Fruit fly (Drosophila melanogaster) whole organism, embryonic: ENCODE data around the gene CG32281.

Experiments used
- Atf3 ChIP-seq: fragments of 200-800 bp; sonication (Bioruptor generic); optimal IDR thresholded peaks from 3 replicates; lab custom pipeline; 2016; ENCODE audit warnings: missing biosample characterization, missing genetic modification characterization
- CG12236 ChIP-seq: fragments of 200-800 bp; sonication (Bioruptor generic); optimal IDR thresholded peaks from 2 replicates; lab custom pipeline; 2016; ENCODE audit warnings: missing biosample characterization, missing genetic modification characterization
- CG12659 ChIP-seq: fragments of 200-800 bp; sonication (Bioruptor generic); optimal IDR thresholded peaks from 3 replicates; lab custom pipeline; 2017; ENCODE audit warnings: mild to moderate bottlenecking, missing biosample characterization, missing genetic modification reagents, missing genetic modification characterization
- CG13123 ChIP-seq: fragments of 200-800 bp; sonication (Bioruptor generic); optimal IDR thresholded peaks from 2 replicates; lab custom pipeline; 2016; ENCODE audit warnings: missing biosample characterization, missing genetic modification characterization
- CG13287 ChIP-seq: fragments of 200-800 bp; sonication (Bioruptor generic); IDR thresholded peaks from 2 replicates; pipeline ENCODE4 v1.3.6; 2022; ENCODE audit warnings: missing biosample characterization, missing genetic modification characterization; ENCODE audit not compliant: partially characterized antibody
- CG17328 ChIP-seq: fragments of 200-800 bp; sonication (Bioruptor generic); IDR thresholded peaks from 2 replicates; pipeline ENCODE4 v1.3.6; 2022; ENCODE audit warnings: missing biosample characterization, missing genetic modification characterization
- CG17829 ChIP-seq: fragments of 200-800 bp; optimal IDR thresholded peaks from 2 replicates; lab custom pipeline; 2019; ENCODE audit warnings: missing biosample characterization, mild to moderate bottlenecking, missing genetic modification characterization, moderate library complexity
- CG18619 ChIP-seq: fragments of 200-800 bp; sonication (Bioruptor generic); optimal IDR thresholded peaks from 3 replicates; lab custom pipeline; 2017; ENCODE audit warnings: missing biosample characterization, mild to moderate bottlenecking, missing genetic modification characterization
- CG30020 ChIP-seq: fragments of 200-800 bp; optimal IDR thresholded peaks from 2 replicates; lab custom pipeline; 2019; ENCODE audit warnings: missing biosample characterization, mild to moderate bottlenecking, missing genetic modification characterization, moderate library complexity
- CG32767 ChIP-seq: fragments of 200-800 bp; sonication (Bioruptor generic); IDR thresholded peaks from 2 replicates; pipeline ENCODE4 v1.3.6; 2022; ENCODE audit warnings: missing biosample characterization, missing genetic modification characterization
- CG33557 ChIP-seq: fragments of 200-800 bp; sonication (Bioruptor generic); optimal IDR thresholded peaks from 2 replicates; lab custom pipeline; 2019; ENCODE audit warnings: missing biosample characterization, mild to moderate bottlenecking, missing genetic modification characterization, moderate library complexity
- CG34376 ChIP-seq: fragments of 200-800 bp; sonication (Bioruptor generic); optimal IDR thresholded peaks from 2 replicates; lab custom pipeline; 2018; ENCODE audit warnings: missing biosample characterization, mild to moderate bottlenecking, missing genetic modification characterization
- CG3838 ChIP-seq: fragments of 200-800 bp; sonication (Bioruptor generic); optimal IDR thresholded peaks from 3 replicates; lab custom pipeline; 2016; ENCODE audit warnings: missing biosample characterization, missing genetic modification characterization
- CG6765 ChIP-seq: fragments of 200-800 bp; sonication (Bioruptor generic); optimal IDR thresholded peaks from 3 replicates; lab custom pipeline; 2017; ENCODE audit warnings: missing biosample characterization, mild to moderate bottlenecking, missing genetic modification characterization
- Dfd ChIP-seq, 2 experiments: fragments of >200 bp; optimal IDR thresholded peaks; 2 replicates each; lab custom pipeline; 2017; ENCODE audit warnings: missing biosample characterization in 2 of 2, missing genetic modification characterization in 2 of 2
- E2f1 ChIP-seq: fragments of 200-800 bp; sonication (Bioruptor generic); IDR thresholded peaks from 2 replicates; pipeline ENCODE4 v1.3.6; 2022; ENCODE audit warnings: missing biosample characterization, missing genetic modification characterization
- HHEX ChIP-seq: fragments of 200-800 bp; sonication (Bioruptor generic); optimal IDR thresholded peaks from 3 replicates; lab custom pipeline; 2017; ENCODE audit warnings: missing biosample characterization, mild to moderate bottlenecking, missing genetic modification characterization, missing genetic modification reagents
- Hey ChIP-seq: fragments of 200-800 bp; sonication (Bioruptor generic); optimal IDR thresholded peaks from 3 replicates; lab custom pipeline; 2018; ENCODE audit warnings: missing biosample characterization, mild to moderate bottlenecking, missing genetic modification characterization
- Hr39 ChIP-seq: fragments of >200 bp; optimal IDR thresholded peaks from 2 replicates; lab custom pipeline; 2017
- Jarid2 ChIP-seq: fragments of 200-800 bp; sonication (Bioruptor generic); optimal IDR thresholded peaks from 3 replicates; lab custom pipeline; 2017; ENCODE audit warnings: mild to moderate bottlenecking, missing biosample characterization, missing genetic modification reagents, missing genetic modification characterization
- Kr ChIP-seq: fragments of 200-800 bp; sonication (Bioruptor generic); optimal IDR thresholded peaks from 2 replicates; lab custom pipeline; 2017; ENCODE audit warnings: missing biosample characterization, mild to moderate bottlenecking, missing genetic modification characterization
- MBD-R2 ChIP-seq: fragments of 200-800 bp; sonication (Bioruptor generic); IDR thresholded peaks from 2 replicates; pipeline ENCODE4 v1.3.6; 2022; ENCODE audit warnings: missing biosample characterization, missing genetic modification characterization
- MESR4 ChIP-seq: fragments of 200-800 bp; sonication (Bioruptor generic); optimal IDR thresholded peaks from 2 replicates; lab custom pipeline; 2018; ENCODE audit warnings: missing biosample characterization, mild to moderate bottlenecking, missing genetic modification characterization, moderate library complexity
- Sin3A ChIP-seq: fragments of >200 bp; optimal IDR thresholded peaks from 2 replicates; lab custom pipeline; 2018
- Sry-δ ChIP-seq: fragments of 200-800 bp; sonication (Bioruptor generic); optimal IDR thresholded peaks from 2 replicates; lab custom pipeline; 2016; ENCODE audit warnings: missing biosample characterization, missing genetic modification characterization
- Xrp1 ChIP-seq: fragments of 200-800 bp; sonication (Bioruptor generic); IDR thresholded peaks from 2 replicates; pipeline ENCODE4 v1.3.6; 2022; ENCODE audit warnings: missing biosample characterization, missing genetic modification characterization
- amos ChIP-seq: fragments of 200-800 bp; sonication (Bioruptor generic); IDR thresholded peaks from 2 replicates; pipeline ENCODE4 v1.3.6; 2022; ENCODE audit warnings: missing biosample characterization, missing genetic modification characterization; ENCODE audit not compliant: partially characterized antibody
- btn ChIP-seq: fragments of 200-800 bp; sonication (Bioruptor generic); optimal IDR thresholded peaks from 2 replicates; lab custom pipeline; 2016; ENCODE audit warnings: missing biosample characterization, missing genetic modification characterization
- cas ChIP-seq: fragments of 200-800 bp; sonication (Bioruptor generic); IDR thresholded peaks from 2 replicates; pipeline ENCODE4 v1.3.6; 2022; ENCODE audit warnings: missing biosample characterization, missing genetic modification characterization
- crc ChIP-seq: fragments of 200-800 bp; sonication (Bioruptor generic); optimal IDR thresholded peaks from 2 replicates; lab custom pipeline; 2016; ENCODE audit warnings: missing biosample characterization, missing genetic modification characterization
- dimm ChIP-seq: fragments of 200-800 bp; sonication (Bioruptor generic); IDR thresholded peaks from 2 replicates; pipeline ENCODE4 v1.3.6; 2022; ENCODE audit warnings: missing biosample characterization, missing genetic modification characterization
- en ChIP-seq: fragments of 200-800 bp; sonication (Bioruptor generic); optimal IDR thresholded peaks from 2 replicates; lab custom pipeline; 2016; ENCODE audit warnings: missing biosample characterization, missing genetic modification characterization
- gcm2 ChIP-seq: fragments of 200-800 bp; sonication (Bioruptor generic); optimal IDR thresholded peaks from 2 replicates; lab custom pipeline; 2016; ENCODE audit warnings: missing biosample characterization, missing genetic modification characterization
- gfzf ChIP-seq: fragments of 200-800 bp; sonication (Bioruptor generic); optimal IDR thresholded peaks from 2 replicates; lab custom pipeline; 2016; ENCODE audit warnings: missing biosample characterization, mild to moderate bottlenecking, missing genetic modification characterization, moderate library complexity
- jigr1 ChIP-seq: fragments of 200-800 bp; sonication (Bioruptor generic); IDR thresholded peaks from 3 replicates; pipeline ENCODE4 v1.3.6; 2022; ENCODE audit warnings: missing biosample characterization, missing genetic modification characterization
- lbe ChIP-seq: fragments of 200-800 bp; sonication (Bioruptor generic); optimal IDR thresholded peaks from 2 replicates; lab custom pipeline; 2016; ENCODE audit warnings: missing biosample characterization, mild to moderate bottlenecking, missing genetic modification characterization
- lilli ChIP-seq: fragments of 200-800 bp; sonication (Bioruptor generic); optimal IDR thresholded peaks from 3 replicates; lab custom pipeline; 2016; ENCODE audit warnings: missing biosample characterization, missing genetic modification characterization
- mld ChIP-seq: fragments of 200-800 bp; sonication (Bioruptor generic); IDR thresholded peaks from 3 replicates; pipeline ENCODE4 v1.3.6; 2022; ENCODE audit warnings: missing biosample characterization, missing genetic modification characterization; ENCODE audit not compliant: partially characterized antibody
- nau ChIP-seq: fragments of 200-800 bp; sonication (Bioruptor generic); optimal IDR thresholded peaks from 3 replicates; lab custom pipeline; 2017; ENCODE audit warnings: missing biosample characterization, mild to moderate bottlenecking, missing genetic modification characterization, missing genetic modification reagents
- p53 ChIP-seq: fragments of 200-800 bp; sonication (Bioruptor generic); optimal IDR thresholded peaks from 2 replicates; lab custom pipeline; 2016; ENCODE audit warnings: missing biosample characterization, missing genetic modification characterization
- prd ChIP-seq, 3 experiments: fragments of >200 bp in 2 of 3; fragments of 200-800 bp in 1 of 3; sonication (Bioruptor generic) in 1 of 3; optimal IDR thresholded peaks in 2 of 3; IDR thresholded peaks in 1 of 3; 2 replicates in 2 of 3; 3 replicates in 1 of 3; pipeline versions ENCODE4 v1.3.6 to Lab custom; 2017 to 2022; ENCODE audit warnings: missing biosample characterization in 1 of 3, missing genetic modification characterization in 1 of 3
- run ChIP-seq: fragments of 200-800 bp; sonication (Bioruptor generic); optimal IDR thresholded peaks from 3 replicates; lab custom pipeline; 2018; ENCODE audit warnings: missing biosample characterization, mild to moderate bottlenecking, missing genetic modification characterization
- sc ChIP-seq, 3 experiments: fragments of >200 bp in 2 of 3; fragments of 200-800 bp in 1 of 3; sonication (Bioruptor generic) in 1 of 3; optimal IDR thresholded peaks; 2 replicates in 2 of 3; 3 replicates in 1 of 3; lab custom pipeline; 2017; ENCODE audit warnings: mild to moderate bottlenecking in 1 of 3, missing biosample characterization in 1 of 3, missing genetic modification characterization in 1 of 3, missing genetic modification reagents in 1 of 3
- shn ChIP-seq: fragments of 200-800 bp; sonication (Bioruptor generic); optimal IDR thresholded peaks from 3 replicates; lab custom pipeline; 2016; ENCODE audit warnings: missing biosample characterization, missing genetic modification characterization
- sisA ChIP-seq: fragments of 200-800 bp; sonication (Bioruptor generic); IDR thresholded peaks from 2 replicates; pipeline ENCODE4 v1.3.6; 2022; ENCODE audit warnings: missing biosample characterization, missing genetic modification characterization
- so ChIP-seq: fragments of 200-800 bp; sonication (Bioruptor generic); IDR thresholded peaks from 3 replicates; pipeline ENCODE4 v1.3.6; 2022; ENCODE audit warnings: missing biosample characterization, missing genetic modification characterization
- vfl ChIP-seq: fragments of 200-800 bp; sonication (Bioruptor generic); optimal IDR thresholded peaks from 2 replicates; lab custom pipeline; 2016; ENCODE audit warnings: missing biosample characterization, missing genetic modification characterization
- z ChIP-seq: fragments of 200-800 bp; sonication (Bioruptor generic); IDR thresholded peaks from 3 replicates; pipeline ENCODE4 v1.3.6; 2022; ENCODE audit warnings: missing biosample characterization, missing genetic modification characterization

CG32281 gene

DNA sequence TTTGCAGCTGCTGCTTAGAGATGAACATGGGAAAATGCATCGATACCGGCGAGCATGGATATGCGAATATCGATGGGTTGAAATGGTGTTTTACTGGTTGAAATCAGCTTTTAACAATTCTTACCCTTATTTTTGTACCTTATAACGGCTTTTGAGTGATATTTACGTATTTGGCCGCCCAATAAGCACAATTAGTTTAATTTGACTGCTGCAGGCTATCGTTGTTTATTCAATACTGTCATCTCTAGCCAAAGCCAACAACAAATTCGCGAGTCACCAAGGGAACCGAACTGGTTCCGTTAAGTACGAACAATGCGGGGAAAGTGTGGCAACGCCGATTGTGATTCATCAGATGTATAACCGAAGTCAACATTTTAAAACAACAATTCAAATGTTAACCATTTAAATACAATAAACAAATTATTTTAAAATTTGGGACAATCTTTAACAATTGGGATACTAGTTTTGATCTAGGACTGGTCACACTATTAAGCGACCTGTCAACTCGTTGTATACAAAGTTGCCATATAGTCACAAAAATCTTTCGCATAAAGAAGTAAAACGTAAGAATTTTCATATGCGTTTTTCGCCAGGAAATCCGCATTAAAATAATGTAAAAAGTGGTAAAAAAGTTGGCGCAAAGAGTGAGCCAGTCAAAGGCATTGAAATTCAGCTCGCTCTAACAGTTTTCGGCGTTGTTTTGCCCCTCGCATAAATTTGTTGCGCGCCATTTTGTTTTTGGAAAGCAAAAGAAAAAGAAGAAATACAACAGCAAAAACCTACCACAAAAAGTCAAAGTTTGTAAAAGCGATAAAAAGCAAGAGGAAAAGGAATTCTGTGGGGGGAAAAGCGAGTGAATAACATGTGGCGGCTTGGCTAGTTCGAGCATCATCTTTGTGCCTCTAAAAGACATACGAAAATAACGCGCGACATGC, 20.8 kb upstream of the CG32281 start, which contains the start of the genes Usp5 and BtbVII (continued):
- TF ChIP-seq jigr1 (GFP tag; lab: Robert Waterston, UW) (no peak), mld (peak; percentile 90), lilli (GFP tag; lab: Kevin White, UChicago) (peak; percentile 84), lbe (peak; percentile 4), shn (GFP tag; lab: Kevin White, UChicago) (peak; percentile 74), Xrp1 (GFP tag; lab: Robert Waterston, UW) (peak; percentile 71), CG3838 (GFP tag; lab: Kevin White, UChicago) (no peak), amos (GFP tag; lab: Robert Waterston, UW) (peak; percentile 90), cas (no peak), Sry-δ (GFP tag; lab: Kevin White, UChicago) (peak; percentile 96), CG18619 (GFP tag; lab: Kevin White, UChicago) (peak; percentile 4), CG33557 (peak; percentile 50), CG13123 (GFP tag; lab: Kevin White, UChicago) (peak; percentile 59), E2f1 (GFP tag; lab: Robert Waterston, UW) (peak; percentile 49; the same call in 1 of the 2 replicates), prd (optimal IDR thresholded peaks at IDR 0.05; lab: Kevin White, UChicago) (no peak), prd (GFP tag; IDR thresholded peaks at IDR 0.05; lab: Robert Waterston, UW) (peak; percentile 62; the same call in 2 of the 3 replicates), dimm (GFP tag; lab: Robert Waterston, UW) (no peak), CG12659 (GFP tag; lab: Kevin White, UChicago) (peak; percentile 65), crc (peak; percentile 22), Hey (no peak), nau (GFP tag; lab: Kevin White, UChicago) (no peak), CG34376 (GFP tag; lab: Kevin White, UChicago) (peak; percentile 81), CG17829 (tag; lab: Kevin White, UChicago) (peak; percentile 62), CG32767 (GFP tag; lab: Robert Waterston, UW) (peak; percentile 50; the same call in 1 of the 2 replicates), MESR4 (GFP tag; lab: Kevin White, UChicago) (peak; percentile 56), en (GFP tag; lab: Kevin White, UChicago) (no peak), Sin3A (lab: Kevin White, UChicago) (peak; percentile 90), MBD-R2 (peak; percentile 83), vfl (GFP tag; lab: Kevin White, UChicago) (peak; percentile 51), sisA (GFP tag; lab: Robert Waterston, UW) (peak; percentile 59), Kr (no peak), CG17328 (peak; percentile 30; the same call in 1 of the 2 replicates), run (no peak), gfzf (peak; percentile 78), CG13287 (GFP tag; lab: Robert Waterston, UW) (peak; percentile 99), sc (optimal IDR thresholded peaks at IDR 0.05; lab: Kevin White, UChicago) (no peak), sc (GFP tag; optimal IDR thresholded peaks at IDR 0.05; lab: Kevin White, UChicago) (no peak), CG6765 (peak; percentile 27), CG30020 (peak; percentile 50), so (GFP tag; lab: Robert Waterston, UW) (0 out of 3 replicates have a peak, but pooled peaks have one; percentile 7), gcm2 (GFP tag; lab: Kevin White, UChicago) (no peak), Atf3 (peak; percentile 41), z (GFP tag; lab: Robert Waterston, UW) (no peak), Hr39 (lab: Kevin White, UChicago) (no peak), Dfd (GFP tag; optimal IDR thresholded peaks at IDR 0.05; lab: Kevin White, UChicago) (no peak), CG12236 (GFP tag; lab: Kevin White, UChicago) (no peak), p53 (GFP tag; lab: Kevin White, UChicago) (no peak), HHEX (GFP tag; lab: Kevin White, UChicago) (no peak), btn (GFP tag; lab: Kevin White, UChicago) (peak; percentile 18), Jarid2 (GFP tag; lab: Kevin White, UChicago) (no peak)
